Worm (Caenorhabditis elegans) whole organism, late embryonic: Measurements from ENCODE around the gene F28B1.2.

Source experiments
- C08G9.2 ChIP-seq: sonication (generic microtip); optimal IDR thresholded peaks from 2 replicates; lab custom pipeline; 2016; ENCODE audit warnings: mild to moderate bottlenecking, missing genetic modification characterization, moderate library complexity, missing compliant biosample characterization
- F13H6.1 ChIP-seq: sonication (generic microtip); optimal IDR thresholded peaks from 2 replicates; lab custom pipeline; 2016; ENCODE audit warnings: missing genetic modification characterization, missing compliant biosample characterization
- K02D7.2 ChIP-seq: sonication (generic microtip); optimal IDR thresholded peaks from 2 replicates; lab custom pipeline; 2017; ENCODE audit warnings: mild to moderate bottlenecking, missing genetic modification characterization, missing compliant biosample characterization
- K09A11.1 ChIP-seq: sonication (generic microtip); optimal IDR thresholded peaks from 2 replicates; lab custom pipeline; 2017; ENCODE audit warnings: antibody characterized with exemption, mild to moderate bottlenecking, missing genetic modification characterization, missing compliant biosample characterization; ENCODE audit not compliant: insufficient read depth
- ama-1 ChIP-seq: fragments of 150-350 bp; optimal IDR thresholded peaks from 2 replicates; lab custom pipeline; 2014
- ceh-14 ChIP-seq: sonication (generic microtip); optimal IDR thresholded peaks from 2 replicates; lab custom pipeline; 2016; ENCODE audit warnings: missing genotype, missing genetic modification characterization, missing compliant biosample characterization
- ceh-19 ChIP-seq: fragments of 200-800 bp; sonication (Bioruptor generic); optimal IDR thresholded peaks from 2 replicates; lab custom pipeline; 2018; ENCODE audit warnings: mild to moderate bottlenecking, missing genetic modification characterization, missing compliant biosample characterization
- ceh-30 ChIP-seq: fragments of 150-350 bp; optimal IDR thresholded peaks from 2 replicates; lab custom pipeline; 2014; ENCODE audit warnings: missing biosample characterization, missing genetic modification characterization
- ceh-31 ChIP-seq: sonication (generic microtip); optimal IDR thresholded peaks from 2 replicates; lab custom pipeline; 2016; ENCODE audit warnings: missing genetic modification characterization, missing compliant biosample characterization
- ceh-45 ChIP-seq: fragments of 200-800 bp; sonication (Bioruptor generic); IDR thresholded peaks from 2 replicates; pipeline ENCODE4 v1.3.6; 2022; ENCODE audit warnings: missing genetic modification reagents, missing genetic modification characterization, missing compliant biosample characterization
- ceh-6 ChIP-seq: fragments of 200-800 bp; sonication (Bioruptor generic); optimal IDR thresholded peaks from 2 replicates; lab custom pipeline; 2018; ENCODE audit warnings: mild to moderate bottlenecking, missing genetic modification characterization, missing compliant biosample characterization
- dve-1 ChIP-seq: sonication (generic microtip); optimal IDR thresholded peaks from 2 replicates; lab custom pipeline; 2017; ENCODE audit warnings: antibody characterized with exemption, mild to moderate bottlenecking, missing genetic modification characterization, missing compliant biosample characterization
- elt-4 ChIP-seq: sonication (generic microtip); optimal IDR thresholded peaks from 2 replicates; lab custom pipeline; 2016; ENCODE audit warnings: missing genetic modification characterization, missing compliant biosample characterization
- ets-4 ChIP-seq: sonication (generic microtip); optimal IDR thresholded peaks from 2 replicates; lab custom pipeline; 2016; ENCODE audit warnings: missing genetic modification characterization, missing compliant biosample characterization
- fkh-10 ChIP-seq: fragments of 150-350 bp; optimal IDR thresholded peaks from 2 replicates; lab custom pipeline; 2014; ENCODE audit warnings: missing biosample characterization, missing genetic modification reagents, missing genetic modification characterization
- fkh-6 ChIP-seq: sonication (generic microtip); optimal IDR thresholded peaks from 2 replicates; lab custom pipeline; 2016; ENCODE audit warnings: missing genetic modification characterization, missing compliant biosample characterization
- hlh-13 ChIP-seq: fragments of 200-800 bp; sonication (Bioruptor generic); optimal IDR thresholded peaks from 2 replicates; lab custom pipeline; 2018; ENCODE audit warnings: mild to moderate bottlenecking, missing genetic modification characterization, missing compliant biosample characterization
- hlh-15 ChIP-seq: sonication (generic microtip); optimal IDR thresholded peaks from 2 replicates; lab custom pipeline; 2016; ENCODE audit warnings: missing genetic modification characterization, missing compliant biosample characterization
- hlh-6 ChIP-seq: sonication (generic microtip); optimal IDR thresholded peaks from 2 replicates; lab custom pipeline; 2016; ENCODE audit warnings: missing genotype, missing genetic modification characterization, missing compliant biosample characterization
- lim-6 ChIP-seq: sonication (generic microtip); optimal IDR thresholded peaks from 2 replicates; lab custom pipeline; 2016; ENCODE audit warnings: missing genetic modification characterization, missing compliant biosample characterization
- lin-11 ChIP-seq: fragments of 200-800 bp; sonication (Bioruptor generic); optimal IDR thresholded peaks from 2 replicates; lab custom pipeline; 2018; ENCODE audit warnings: mild to moderate bottlenecking, missing genetic modification characterization, missing compliant biosample characterization
- nfya-1 ChIP-seq: sonication (generic microtip); optimal IDR thresholded peaks from 2 replicates; lab custom pipeline; 2017; ENCODE audit warnings: missing genetic modification characterization, mild to moderate bottlenecking, missing compliant biosample characterization, antibody characterized with exemption, moderate library complexity
- nhr-11 ChIP-seq: fragments of 150-350 bp; optimal IDR thresholded peaks from 2 replicates; lab custom pipeline; 2014; ENCODE audit warnings: missing biosample characterization, missing genetic modification characterization
- nhr-232 ChIP-seq: sonication (generic microtip); optimal IDR thresholded peaks from 2 replicates; lab custom pipeline; 2016; ENCODE audit warnings: missing genetic modification characterization, missing compliant biosample characterization
- pag-3 ChIP-seq: sonication (generic microtip); optimal IDR thresholded peaks from 2 replicates; lab custom pipeline; 2016; ENCODE audit warnings: missing compliant biosample characterization, missing genetic modification characterization, borderline replicate concordance
- pha-2 ChIP-seq: sonication (generic microtip); optimal IDR thresholded peaks from 2 replicates; lab custom pipeline; 2017; ENCODE audit warnings: mild to moderate bottlenecking, missing genetic modification characterization, missing compliant biosample characterization
- pha-4 ChIP-seq: fragments of 150-350 bp; optimal IDR thresholded peaks from 2 replicates; lab custom pipeline; 2018; ENCODE audit warnings: missing biosample characterization, missing genetic modification reagents, missing genetic modification characterization
- pros-1 ChIP-seq: fragments of 150-350 bp; optimal IDR thresholded peaks from 2 replicates; lab custom pipeline; 2014; ENCODE audit warnings: missing biosample characterization, missing genetic modification reagents, missing genetic modification characterization
- rnt-1 ChIP-seq: sonication (generic microtip); optimal IDR thresholded peaks from 2 replicates; lab custom pipeline; 2016; ENCODE audit warnings: missing genetic modification characterization, missing compliant biosample characterization
- sox-4 ChIP-seq: sonication (generic microtip); optimal IDR thresholded peaks from 2 replicates; lab custom pipeline; 2017; ENCODE audit warnings: mild to moderate bottlenecking, missing genetic modification characterization, inconsistent platforms, missing compliant biosample characterization
- syd-9 ChIP-seq: sonication (generic microtip); optimal IDR thresholded peaks from 2 replicates; lab custom pipeline; 2016; ENCODE audit warnings: mild to moderate bottlenecking, missing genetic modification characterization, moderate library complexity, missing compliant biosample characterization
- tbx-7 ChIP-seq: sonication (generic microtip); optimal IDR thresholded peaks from 2 replicates; lab custom pipeline; 2016; ENCODE audit warnings: missing genotype, missing genetic modification characterization, missing compliant biosample characterization
- ttx-3 ChIP-seq: sonication (generic microtip); optimal IDR thresholded peaks from 2 replicates; lab custom pipeline; 2016; ENCODE audit warnings: missing genetic modification reagents, missing genetic modification characterization, missing compliant biosample characterization
- unc-3 ChIP-seq, 2 experiments: fragments of 200-800 bp in 1 of 2; sonication (Bioruptor generic) in 1 of 2; sonication (generic microtip) in 1 of 2; conservative IDR thresholded peaks in 1 of 2; optimal IDR thresholded peaks in 1 of 2; 2 replicates each; pipeline versions ENCODE4 v1.3.6 to Lab custom; 2016 to 2022; ENCODE audit warnings: missing compliant biosample characterization in 2 of 2, missing genetic modification characterization in 2 of 2, missing genetic modification reagents in 1 of 2
- unc-42 ChIP-seq: sonication (generic microtip); optimal IDR thresholded peaks from 2 replicates; lab custom pipeline; 2016; ENCODE audit warnings: missing genotype, missing genetic modification characterization, missing compliant biosample characterization
- unc-55 ChIP-seq: sonication (generic microtip); optimal IDR thresholded peaks from 2 replicates; lab custom pipeline; 2017; ENCODE audit warnings: missing biosample characterization, missing genetic modification reagents, missing genetic modification characterization
- ztf-16 ChIP-seq: sonication (generic microtip); optimal IDR thresholded peaks from 2 replicates; lab custom pipeline; 2017; ENCODE audit warnings: missing genetic modification characterization, missing compliant biosample characterization

The F28B1.2 gene

ce11 chrV:17022613-17023322, 21.8 kb upstream of the F28B1.2 start, which contains the start of the genes F49H6.8 and F49H6.5 (continued):
- TF ChIP-seq ets-4 (tag; lab: Kevin White, UChicago) (no peak), nfya-1 (tag; lab: Kevin White, UChicago) (no peak), unc-3 (GFP tag; conservative IDR thresholded peaks at IDR 0.05; lab: Robert Waterston, UW) (no peak), unc-3 (tag; optimal IDR thresholded peaks at IDR 0.05; lab: Kevin White, UChicago) (no peak)

ce11 chrV:17026289-17026688, 18.3 kb upstream of the F28B1.2 start, which contains the start of gene F49H6.15:
F49H6.15 (minus strand) TSS chrV:17026389.
- TF ChIP-seq elt-4 (tag; lab: Kevin White, UChicago) (no peak), C08G9.2 (tag; lab: Kevin White, UChicago) (no peak), pha-2 (no peak), K02D7.2 (tag; lab: Kevin White, UChicago) (no peak), pag-3 (tag; lab: Kevin White, UChicago) (no peak), hlh-6 (tag; lab: Kevin White, UChicago) (no peak), ceh-31 (tag; lab: Kevin White, UChicago) (no peak), lin-11 (tag; lab: Kevin White, UChicago) (no peak), fkh-6 (tag; lab: Kevin White, UChicago) (no peak), unc-55 (GFP tag; lab: Kevin White, UChicago) (no peak), ttx-3 (no peak), hlh-15 (no peak), ceh-30 (no peak), ceh-45 (no peak), ceh-14 (tag; lab: Kevin White, UChicago) (no peak), pros-1 (no peak), tbx-7 (no peak)

- TF ChIP-seq syd-9 (no peak), lim-6 (no peak), ceh-31 (tag; lab: Kevin White, UChicago) (no peak), pros-1 (no peak), ztf-16 (tag; lab: Kevin White, UChicago) (no peak), unc-42 (tag; lab: Kevin White, UChicago) (no peak), ceh-19 (no peak), hlh-6 (tag; lab: Kevin White, UChicago) (no peak), C08G9.2 (tag; lab: Kevin White, UChicago) (no peak), nhr-232 (tag; lab: Kevin White, UChicago) (no peak), K09A11.1 (no peak)
Observed at ce11 chrV:17030430-17030829, 14.2 kb upstream of the F28B1.2 start.

ce11 chrV:17035850-17036249, 8.8 kb upstream of the F28B1.2 start, which contains the start of gene srz-94:
srz-94 (minus strand) TSS chrV:17035950.
- TF ChIP-seq F13H6.1 (tag; lab: Kevin White, UChicago) (no peak), nhr-11 (tag; lab: Kevin White, UChicago) (no peak), fkh-10 (GFP tag; lab: Kevin White, UChicago) (no peak), rnt-1 (tag; lab: Kevin White, UChicago) (no peak), hlh-6 (tag; lab: Kevin White, UChicago) (no peak), sox-4 (tag; lab: Kevin White, UChicago) (no peak), pros-1 (no peak), hlh-13 (GFP tag; lab: Kevin White, UChicago) (no peak), ceh-6 (GFP tag; lab: Kevin White, UChicago) (no peak), pha-2 (no peak), dve-1 (tag; lab: Kevin White, UChicago) (no peak), syd-9 (no peak), unc-42 (tag; lab: Kevin White, UChicago) (no peak), ama-1 (lab: Kevin White, UChicago) (no peak), ceh-45 (no peak), tbx-7 (no peak), pha-4 (tag; lab: Kevin White, UChicago) (no peak)
